Fruit fly (Drosophila melanogaster) whole organism: ENCODE measurements around the gene TwdlH.

Experiments
- CG8478 ChIP-seq: fragments of >200 bp; optimal IDR thresholded peaks from 2 replicates; lab custom pipeline; 2018; ENCODE audit warnings: inconsistent platforms
- Dll ChIP-seq: fragments of >200 bp; optimal IDR thresholded peaks from 2 replicates; lab custom pipeline; 2017
- usp ChIP-seq: fragments of >200 bp; optimal IDR thresholded peaks from 2 replicates; lab custom pipeline; 2017; ENCODE audit warnings: missing biosample characterization, missing genetic modification characterization, mixed read lengths

DNA sequence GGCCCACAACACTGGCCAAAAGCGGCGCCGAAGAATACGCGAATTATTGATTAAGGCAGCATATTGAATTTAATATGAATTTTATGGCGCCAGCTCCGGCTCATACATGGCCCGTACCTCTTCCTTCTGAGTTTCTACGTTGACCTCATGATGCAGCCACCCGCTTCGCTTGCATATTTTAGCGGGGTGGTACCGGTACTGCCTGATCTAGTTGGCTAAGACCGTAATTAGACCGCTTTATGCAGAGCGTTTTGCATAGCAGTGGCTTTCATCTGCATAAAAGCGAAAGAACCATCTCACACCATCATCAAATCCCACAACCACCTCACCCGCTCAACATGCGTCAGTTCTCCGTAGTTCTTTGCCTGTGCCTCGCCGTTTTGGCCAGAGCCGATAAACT lies 3.9 kb upstream of the TwdlH start, which contains the start of gene TwdlJ:
- TF ChIP-seq CG8478 (no peak), Dll (lab: Kevin White, UChicago) (no peak), usp (GFP tag; lab: Kevin White, UChicago) (no peak)
